Worm (Caenorhabditis elegans): ENCODE measurements around the gene Y70C5A.4.

The Y70C5A.4 gene

DNA sequence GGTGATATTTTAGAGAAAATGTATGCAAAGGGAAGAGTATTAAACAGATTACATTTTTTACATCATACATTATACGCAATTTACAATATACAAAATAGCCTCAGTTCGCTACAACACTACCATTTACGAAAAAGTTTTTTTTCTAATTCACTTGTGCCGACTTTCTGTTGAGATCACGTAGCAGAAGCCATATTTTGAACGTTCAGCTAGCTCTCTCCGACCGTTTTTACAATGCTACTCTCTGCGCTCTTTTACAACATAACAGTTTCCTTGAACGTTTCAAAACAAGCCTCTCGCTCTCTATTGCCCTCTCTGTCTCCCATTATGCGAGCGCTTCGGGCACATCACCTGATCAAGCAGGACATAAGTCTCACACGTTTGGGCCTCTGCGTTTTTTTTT, 14.5 kb upstream of the Y70C5A.4 start, which contains the start of gene T03E6.8:
Gene T03E6.8, minus strand, starts transcription at position 101 of the 400 bp plus-strand sequence.
- no peak for TF ChIP-seq C38D4.7 (GFP tag; optimal IDR thresholded peaks at IDR 0.05)
- TF ChIP-seq ceh-22 (tag; optimal IDR thresholded peaks at IDR 0.05): no peak
- no peak for TF ChIP-seq nhr-11 (tag; optimal IDR thresholded peaks at IDR 0.05)

DNA sequence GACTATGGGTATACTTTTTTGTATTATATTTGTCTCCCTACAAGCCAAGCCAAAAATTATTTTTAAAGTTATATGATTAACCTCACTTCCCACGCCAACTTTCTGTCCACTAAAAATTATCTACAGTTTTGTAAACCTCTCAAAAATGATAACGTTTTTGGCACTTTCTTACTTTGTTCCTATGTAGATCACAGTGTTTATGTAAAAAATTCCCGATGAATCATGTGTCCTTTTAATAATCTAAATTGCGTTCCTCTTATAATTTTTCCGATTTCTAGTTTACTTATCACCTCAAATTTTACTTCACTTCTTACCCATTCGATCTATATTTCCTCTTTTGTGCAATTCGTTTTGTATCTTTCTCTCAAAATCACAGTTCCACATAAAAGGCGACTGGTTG, 13.3 kb upstream of the Y70C5A.4 start:
- TF ChIP-seq ref-2 (tag; optimal IDR thresholded peaks at IDR 0.05) (no peak), lin-11 (tag; optimal IDR thresholded peaks at IDR 0.05) (no peak), tbx-2 (tag; optimal IDR thresholded peaks at IDR 0.05) (no peak), che-1 (tag; optimal IDR thresholded peaks at IDR 0.05) (no peak)

DNA sequence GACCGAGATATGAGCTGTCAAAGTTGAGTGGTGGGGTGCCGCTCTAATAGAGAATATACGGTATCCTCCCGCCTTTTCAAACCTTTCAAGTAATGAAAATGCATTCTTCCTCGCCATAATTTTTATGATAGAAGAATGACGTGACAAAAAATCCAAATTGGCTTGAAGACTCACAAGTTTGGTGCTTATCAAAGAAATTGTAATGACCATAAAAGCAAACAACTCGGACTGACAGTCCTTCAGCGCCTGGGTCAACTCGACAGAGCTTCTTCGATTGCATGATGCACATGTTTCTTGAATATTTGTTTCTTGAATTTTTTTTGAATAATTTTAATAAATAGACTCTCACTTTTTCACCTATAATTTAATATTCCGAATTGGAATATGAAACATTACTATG, 12.1 kb upstream of the Y70C5A.4 start:
- TF ChIP-seq syd-9 (tag; optimal IDR thresholded peaks at IDR 0.05): no peak
- no peak for TF ChIP-seq nfya-1 (tag; optimal IDR thresholded peaks at IDR 0.05)
- TF ChIP-seq ama-1 (optimal IDR thresholded peaks at IDR 0.05): no peak
- no peak for TF ChIP-seq odd-2 (tag; optimal IDR thresholded peaks at IDR 0.05)
- no peak for TF ChIP-seq sdc-2 (tag; optimal IDR thresholded peaks at IDR 0.05)
- TF ChIP-seq hlh-8 (tag; optimal IDR thresholded peaks at IDR 0.05): no peak
- no peak for TF ChIP-seq pha-4 (tag; optimal IDR thresholded peaks at IDR 0.05)
- no peak for TF ChIP-seq ceh-2 (tag; optimal IDR thresholded peaks at IDR 0.05)

DNA sequence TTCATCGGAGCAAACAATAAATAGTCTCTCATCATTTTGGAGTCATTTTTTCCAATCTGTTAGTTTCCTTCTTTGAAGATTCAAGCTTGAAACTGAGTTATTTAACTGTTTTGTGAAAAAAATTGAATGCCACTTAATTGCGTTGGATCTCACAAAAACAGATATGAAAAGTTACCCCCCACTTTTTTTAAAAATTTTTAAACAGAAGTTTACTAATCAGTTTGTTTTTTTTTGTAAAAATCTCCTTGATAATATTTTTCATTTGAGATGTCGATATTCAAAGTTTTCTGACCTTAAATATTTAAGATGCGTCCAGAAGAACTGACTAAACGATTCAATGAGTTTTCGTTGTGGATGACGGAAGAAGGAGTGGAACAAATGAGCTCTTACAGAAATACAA, 11.2 kb upstream of the Y70C5A.4 start, which contains the start of gene Y32B12C.1:
Gene Y32B12C.1, plus strand, starts transcription at position 301 of the 400 bp plus-strand sequence.
- TF ChIP-seq hlh-8 (tag; optimal IDR thresholded peaks at IDR 0.05) (no peak), pha-2 (tag; optimal IDR thresholded peaks at IDR 0.05) (no peak)

DNA sequence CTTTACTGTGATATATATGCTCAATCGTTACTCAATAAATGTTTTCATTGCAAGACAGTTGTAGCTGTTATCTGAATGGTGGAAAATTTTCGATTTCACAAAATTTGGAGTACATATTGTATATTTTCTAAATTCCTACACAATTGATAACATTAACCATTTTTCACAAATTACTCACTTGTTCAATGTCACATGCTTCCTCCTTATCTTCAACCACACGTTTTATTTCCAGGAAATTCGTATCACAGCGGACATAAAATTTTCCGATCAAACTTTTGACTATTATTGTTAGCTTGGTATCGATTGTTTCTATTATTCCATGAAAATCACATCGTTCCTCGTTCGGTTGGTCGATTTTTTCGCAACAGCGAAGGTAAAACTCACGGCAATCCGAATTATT, 9.1 kb upstream of the Y70C5A.4 start:
- no peak for TF ChIP-seq sdc-2 (tag; optimal IDR thresholded peaks at IDR 0.05)
- no peak for TF ChIP-seq madf-2 (tag; optimal IDR thresholded peaks at IDR 0.05)
- no peak for TF ChIP-seq ttx-3 (tag; optimal IDR thresholded peaks at IDR 0.05)
- TF ChIP-seq ceh-6 (GFP tag; optimal IDR thresholded peaks at IDR 0.05): no peak
- no peak for TF ChIP-seq ceh-45 (GFP tag; IDR thresholded peaks at IDR 0.05)
- no peak for TF ChIP-seq rnt-1 (tag; optimal IDR thresholded peaks at IDR 0.05)
- no peak for TF ChIP-seq tbx-2 (tag; optimal IDR thresholded peaks at IDR 0.05)
- TF ChIP-seq unc-86 (tag; optimal IDR thresholded peaks at IDR 0.05): no peak
- TF ChIP-seq K02D7.2 (tag; optimal IDR thresholded peaks at IDR 0.05): no peak
- no peak for TF ChIP-seq pqm-1 (tag; optimal IDR thresholded peaks at IDR 0.05)
- TF ChIP-seq ceh-19 (GFP tag; optimal IDR thresholded peaks at IDR 0.05): no peak
- TF ChIP-seq Y22D7AL.16 (tag; optimal IDR thresholded peaks at IDR 0.05): no peak
- no peak for TF ChIP-seq F13H6.1 (tag; optimal IDR thresholded peaks at IDR 0.05)
- TF ChIP-seq sox-4 (tag; optimal IDR thresholded peaks at IDR 0.05): no peak
- no peak for TF ChIP-seq hlh-6 (tag; optimal IDR thresholded peaks at IDR 0.05)
- no peak for TF ChIP-seq che-1 (tag; optimal IDR thresholded peaks at IDR 0.05)

DNA sequence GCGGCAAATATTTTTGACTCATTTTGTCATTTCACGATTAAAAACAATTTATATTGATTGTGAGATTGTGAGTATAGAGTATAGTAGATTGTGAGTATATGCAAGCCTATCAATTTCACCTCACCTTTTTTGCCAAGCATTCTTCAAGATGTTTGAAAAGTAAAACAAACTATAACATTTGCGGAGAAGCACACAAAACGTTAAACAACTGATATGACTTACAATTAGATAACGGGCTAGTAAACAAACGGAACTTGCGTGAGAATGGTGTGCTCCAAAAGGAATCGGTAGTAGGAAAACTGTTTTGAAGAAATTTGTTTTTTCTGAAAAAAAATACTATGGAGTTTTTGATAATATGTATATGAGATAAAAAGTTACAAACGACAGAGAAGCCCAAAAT, 7.5 kb upstream of the Y70C5A.4 start:
- TF ChIP-seq unc-42 (tag; optimal IDR thresholded peaks at IDR 0.05): no peak

DNA sequence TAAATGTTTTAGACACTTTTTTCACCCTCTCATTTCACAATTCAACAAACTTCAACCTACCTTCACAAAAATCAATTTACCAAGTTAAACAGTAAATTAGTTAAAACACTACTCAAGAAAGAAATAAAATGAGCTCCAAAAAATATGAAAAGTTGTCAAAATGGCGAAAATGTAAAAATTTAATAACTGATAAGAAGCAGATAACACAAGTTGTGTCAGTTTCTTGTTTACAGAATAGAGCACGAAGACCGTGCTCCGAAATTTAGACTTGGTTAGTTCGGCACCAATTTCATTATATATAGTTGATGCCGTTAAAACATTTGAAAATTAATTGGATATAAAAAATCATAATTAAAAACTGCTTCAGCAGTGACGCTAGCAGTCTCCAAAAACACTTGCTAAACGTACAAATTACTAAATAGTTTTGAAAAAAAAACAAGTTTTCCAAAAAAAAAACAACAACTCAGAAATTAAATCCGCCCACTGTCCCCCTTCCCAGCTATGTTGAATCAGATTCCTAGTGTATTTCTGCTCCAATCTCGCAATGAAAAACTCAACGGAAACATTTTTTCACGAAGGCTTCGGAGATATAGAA, 6.7 kb upstream of the Y70C5A.4 start, which contains the start of gene srw-54:
Gene srw-54, plus strand, starts transcription at position 545 of the 595 bp plus-strand sequence.
- TF ChIP-seq hlh-6 (tag; optimal IDR thresholded peaks at IDR 0.05): no peak
- no peak for TF ChIP-seq pros-1 (tag; optimal IDR thresholded peaks at IDR 0.05)
- no peak for TF ChIP-seq odd-2 (tag; optimal IDR thresholded peaks at IDR 0.05)
- no peak for TF ChIP-seq dve-1 (tag; optimal IDR thresholded peaks at IDR 0.05)
- TF ChIP-seq nhr-11 (tag; optimal IDR thresholded peaks at IDR 0.05): no peak
- no peak for TF ChIP-seq rnt-1 (tag; optimal IDR thresholded peaks at IDR 0.05)
- no peak for TF ChIP-seq ttx-3 (tag; optimal IDR thresholded peaks at IDR 0.05)
- TF ChIP-seq mec-3 (tag; optimal IDR thresholded peaks at IDR 0.05; ENCODE audit: borderline replicate concordance): no peak
